Worm (Caenorhabditis elegans) whole organism, L1 larva: ENCODE measurements around the gene B0454.8.

Experiments used
- C34B4.2 ChIP-seq: sonication (generic microtip); optimal IDR thresholded peaks from 2 replicates; lab custom pipeline; 2017; ENCODE audit warnings: mild to moderate bottlenecking, missing genetic modification characterization, missing compliant biosample characterization
- aha-1 ChIP-seq: fragments of 150-350 bp; optimal IDR thresholded peaks from 2 replicates; lab custom pipeline; 2014; ENCODE audit warnings: missing biosample characterization, missing genetic modification characterization
- alr-1 ChIP-seq: fragments of 200-800 bp; sonication (Bioruptor generic); optimal IDR thresholded peaks from 2 replicates; lab custom pipeline; 2018; ENCODE audit warnings: borderline replicate concordance, mild to moderate bottlenecking, missing genetic modification characterization, missing compliant biosample characterization
- ama-1 ChIP-seq: fragments of 150-350 bp; optimal IDR thresholded peaks from 2 replicates; lab custom pipeline; 2014
- ceh-63 ChIP-seq: fragments of 200-800 bp; sonication (Bioruptor generic); optimal IDR thresholded peaks from 2 replicates; lab custom pipeline; 2018; ENCODE audit warnings: mild to moderate bottlenecking, missing genetic modification characterization, missing compliant biosample characterization
- ceh-8 ChIP-seq: fragments of 200-800 bp; sonication (Bioruptor generic); optimal IDR thresholded peaks from 2 replicates; lab custom pipeline; 2018; ENCODE audit warnings: mild to moderate bottlenecking, missing genetic modification characterization, moderate library complexity, missing compliant biosample characterization
- ceh-82 ChIP-seq, 3 experiments: fragments of 150-350 bp in 1 of 3; sonication (generic microtip) in 2 of 3; optimal IDR thresholded peaks; 2 replicates each; lab custom pipeline; 2014 to 2017; ENCODE audit warnings: missing biosample characterization in 3 of 3, missing genetic modification characterization in 3 of 3
- ceh-88 ChIP-seq: fragments of 200-800 bp; sonication (Bioruptor generic); IDR thresholded peaks from 2 replicates; pipeline ENCODE4 v1.3.6; 2022; ENCODE audit warnings: missing genetic modification characterization, missing compliant biosample characterization
- ceh-90 ChIP-seq: sonication (generic microtip); optimal IDR thresholded peaks from 2 replicates; lab custom pipeline; 2016; ENCODE audit warnings: missing genetic modification characterization, missing compliant biosample characterization
- dsc-1 ChIP-seq: sonication (generic microtip); optimal IDR thresholded peaks from 2 replicates; lab custom pipeline; 2016; ENCODE audit warnings: mild to moderate bottlenecking, missing genetic modification characterization, missing compliant biosample characterization
- efl-3 ChIP-seq: fragments of 200-800 bp; sonication (Bioruptor generic); optimal IDR thresholded peaks from 2 replicates; lab custom pipeline; 2018; ENCODE audit warnings: mild to moderate bottlenecking, missing genetic modification characterization, missing compliant biosample characterization
- egl-27 ChIP-seq, 2 experiments: fragments of 150-350 bp in 1 of 2; sonication (generic microtip); optimal IDR thresholded peaks; 3 replicates each; lab custom pipeline; 2017 to 2018; ENCODE audit warnings: missing biosample characterization in 2 of 2, missing genetic modification characterization in 2 of 2, missing genetic modification reagents in 2 of 2
- elt-2 ChIP-seq: sonication (generic microtip); optimal IDR thresholded peaks from 2 replicates; lab custom pipeline; 2016; ENCODE audit warnings: missing genetic modification characterization, mild to moderate bottlenecking, inconsistent platforms, missing compliant biosample characterization, missing genetic modification reagents
- ets-5 ChIP-seq: fragments of 200-800 bp; sonication (Bioruptor generic); IDR thresholded peaks from 2 replicates; pipeline ENCODE4 v1.3.6; 2022; ENCODE audit warnings: missing genetic modification characterization, missing compliant biosample characterization
- fkh-10 ChIP-seq: sonication (generic microtip); optimal IDR thresholded peaks from 2 replicates; lab custom pipeline; 2017; ENCODE audit warnings: missing biosample characterization, missing genetic modification reagents, missing genetic modification characterization
- fkh-4 ChIP-seq: sonication (generic microtip); optimal IDR thresholded peaks from 2 replicates; lab custom pipeline; 2016; ENCODE audit warnings: missing compliant biosample characterization, missing genetic modification characterization, borderline replicate concordance
- grh-1 ChIP-seq: fragments of 200-800 bp; sonication (Bioruptor generic); IDR thresholded peaks from 2 replicates; pipeline ENCODE4 v1.3.6; 2022; ENCODE audit warnings: missing genetic modification reagents, missing genetic modification characterization, missing compliant biosample characterization
- hlh-17 ChIP-seq: fragments of 200-800 bp; sonication (Bioruptor generic); optimal IDR thresholded peaks from 2 replicates; lab custom pipeline; 2018; ENCODE audit warnings: missing genetic modification characterization, mild to moderate bottlenecking, missing compliant biosample characterization, moderate library complexity, borderline replicate concordance
- hpl-2 ChIP-seq: fragments of 150-350 bp; optimal IDR thresholded peaks from 2 replicates; lab custom pipeline; 2014; ENCODE audit warnings: missing biosample characterization, missing genetic modification reagents, missing genetic modification characterization
- irx-1 ChIP-seq: sonication (generic microtip); optimal IDR thresholded peaks from 2 replicates; lab custom pipeline; 2016; ENCODE audit warnings: missing genetic modification characterization, missing compliant biosample characterization
- isw-1 ChIP-seq: fragments of 200-800 bp; sonication (Bioruptor generic); IDR thresholded peaks from 2 replicates; pipeline ENCODE4 v1.3.6; 2022; ENCODE audit warnings: missing genetic modification characterization, missing compliant biosample characterization
- lin-13 ChIP-seq: fragments of 150-350 bp; optimal IDR thresholded peaks from 2 replicates; lab custom pipeline; 2014; ENCODE audit warnings: missing biosample characterization, missing genetic modification reagents, missing genetic modification characterization
- lin-14 ChIP-seq: fragments of 200-800 bp; sonication (Bioruptor generic); optimal IDR thresholded peaks from 2 replicates; lab custom pipeline; 2018; ENCODE audit warnings: mild to moderate bottlenecking, missing genetic modification characterization, moderate library complexity, missing compliant biosample characterization
- lin-39 ChIP-seq: fragments of 150-350 bp; optimal IDR thresholded peaks from 2 replicates; lab custom pipeline; 2014; ENCODE audit warnings: missing biosample characterization, missing genetic modification reagents, missing genetic modification characterization
- lir-3 ChIP-seq: sonication (generic microtip); optimal IDR thresholded peaks from 2 replicates; lab custom pipeline; 2016; ENCODE audit warnings: mild to moderate bottlenecking, missing genetic modification characterization, moderate library complexity, missing compliant biosample characterization; ENCODE audit not compliant: poor library complexity
- mab-9 ChIP-seq: fragments of 200-800 bp; sonication (Bioruptor generic); IDR thresholded peaks from 2 replicates; pipeline ENCODE4 v1.3.6; 2022; ENCODE audit warnings: missing genetic modification reagents, missing genetic modification characterization, missing compliant biosample characterization
- nhr-11 ChIP-seq: fragments of 150-350 bp; optimal IDR thresholded peaks from 2 replicates; lab custom pipeline; 2014; ENCODE audit warnings: missing biosample characterization, missing genetic modification characterization
- nhr-12 ChIP-seq: sonication (generic microtip); optimal IDR thresholded peaks from 2 replicates; lab custom pipeline; 2017; ENCODE audit warnings: missing biosample characterization, missing genetic modification characterization
- nhr-19 ChIP-seq: fragments of 200-800 bp; sonication (Bioruptor generic); conservative IDR thresholded peaks from 2 replicates; pipeline ENCODE4 v1.3.6; 2022; ENCODE audit warnings: missing genetic modification characterization, missing compliant biosample characterization
- nhr-20 ChIP-seq: sonication (generic microtip); optimal IDR thresholded peaks from 2 replicates; lab custom pipeline; 2016; ENCODE audit warnings: mild to moderate bottlenecking, missing genetic modification characterization, missing compliant biosample characterization
- nhr-237 ChIP-seq: fragments of 150-350 bp; optimal IDR thresholded peaks from 2 replicates; lab custom pipeline; 2014; ENCODE audit warnings: missing biosample characterization, missing genetic modification characterization
- nhr-47 ChIP-seq: sonication (generic microtip); optimal IDR thresholded peaks from 2 replicates; lab custom pipeline; 2016; ENCODE audit warnings: mild to moderate bottlenecking, missing genetic modification characterization, moderate library complexity, missing compliant biosample characterization
- nhr-71 ChIP-seq: sonication (generic microtip); optimal IDR thresholded peaks from 2 replicates; lab custom pipeline; 2016; ENCODE audit warnings: mild to moderate bottlenecking, missing genetic modification characterization, moderate library complexity, missing compliant biosample characterization
- nhr-77 ChIP-seq: fragments of 150-350 bp; optimal IDR thresholded peaks from 2 replicates; lab custom pipeline; 2014; ENCODE audit warnings: missing biosample characterization, missing genetic modification characterization
- nhr-85 ChIP-seq: sonication (generic microtip); peaks from one replicate; lab custom pipeline; 2016; ENCODE audit warnings: missing genetic modification characterization, inconsistent platforms, missing compliant biosample characterization
- nhr-90 ChIP-seq: sonication (generic microtip); optimal IDR thresholded peaks from 2 replicates; lab custom pipeline; 2016; ENCODE audit warnings: mild to moderate bottlenecking, missing genetic modification characterization, missing compliant biosample characterization; ENCODE audit not compliant: poor library complexity
- pag-3 ChIP-seq: sonication (generic microtip); optimal IDR thresholded peaks from 2 replicates; lab custom pipeline; 2017; ENCODE audit warnings: missing genetic modification characterization, mild to moderate bottlenecking, missing compliant biosample characterization, antibody characterized with exemption, borderline replicate concordance; ENCODE audit not compliant: insufficient read depth
- pax-3 ChIP-seq: fragments of 200-800 bp; sonication (Bioruptor generic); optimal IDR thresholded peaks from 2 replicates; lab custom pipeline; 2018; ENCODE audit warnings: mild to moderate bottlenecking, missing genetic modification characterization, moderate library complexity, missing compliant biosample characterization
- skn-1 ChIP-seq: fragments of 150-350 bp; optimal IDR thresholded peaks from 2 replicates; lab custom pipeline; 2014; ENCODE audit warnings: missing biosample characterization, missing genetic modification characterization
- snu-23 ChIP-seq: sonication (generic microtip); optimal IDR thresholded peaks from 2 replicates; lab custom pipeline; 2016; ENCODE audit warnings: missing genetic modification characterization, missing compliant biosample characterization
- sox-4 ChIP-seq: sonication (generic microtip); optimal IDR thresholded peaks from 2 replicates; lab custom pipeline; 2016; ENCODE audit warnings: missing genetic modification characterization, missing compliant biosample characterization
- sptf-1 ChIP-seq: fragments of 150-350 bp; optimal IDR thresholded peaks from 2 replicates; lab custom pipeline; 2014; ENCODE audit warnings: missing biosample characterization, missing genetic modification characterization
- swsn-7 ChIP-seq: sonication (generic microtip); optimal IDR thresholded peaks from 2 replicates; lab custom pipeline; 2016; ENCODE audit warnings: missing genetic modification characterization, missing compliant biosample characterization
- tbx-2 ChIP-seq: sonication (generic microtip); optimal IDR thresholded peaks from 2 replicates; lab custom pipeline; 2016; ENCODE audit warnings: missing genetic modification characterization, missing compliant biosample characterization
- tlp-1 ChIP-seq: fragments of 150-350 bp; optimal IDR thresholded peaks from 2 replicates; lab custom pipeline; 2014; ENCODE audit warnings: missing biosample characterization, missing genetic modification characterization
- unc-130 ChIP-seq: fragments of 150-350 bp; optimal IDR thresholded peaks from 2 replicates; lab custom pipeline; 2017; ENCODE audit warnings: missing biosample characterization, missing genetic modification characterization, inconsistent platforms
- unc-30 ChIP-seq: sonication (generic microtip); optimal IDR thresholded peaks from 2 replicates; lab custom pipeline; 2017; ENCODE audit warnings: missing biosample characterization, missing genetic modification characterization
- unc-62 ChIP-seq: fragments of 150-350 bp; optimal IDR thresholded peaks from 2 replicates; lab custom pipeline; 2014; ENCODE audit warnings: missing biosample characterization, missing genetic modification reagents, missing genetic modification characterization
- xbp-1 ChIP-seq: sonication (generic microtip); optimal IDR thresholded peaks from 2 replicates; lab custom pipeline; 2016; ENCODE audit warnings: missing genetic modification characterization, missing compliant biosample characterization
- zag-1 ChIP-seq: fragments of 150-350 bp; optimal IDR thresholded peaks from 2 replicates; lab custom pipeline; 2014; ENCODE audit warnings: missing biosample characterization, missing genetic modification characterization
- ztf-4 ChIP-seq: fragments of 150-350 bp; optimal IDR thresholded peaks from 2 replicates; lab custom pipeline; 2014; ENCODE audit warnings: missing biosample characterization, missing genetic modification characterization

B0454.8 gene

ce11 chrII:3056266-3056872 lies 13.1 kb upstream of the B0454.8 start, which contains the start of gene lin-8:
TSS of gene lin-8 (plus strand) at chrII:3056822.
- TF ChIP-seq ceh-8 (GFP tag; lab: Kevin White, UChicago) (no peak), nhr-71 (tag; lab: Kevin White, UChicago) (no peak), fkh-4 (tag; lab: Kevin White, UChicago) (no peak), dsc-1 (no peak), ama-1 (no peak), nhr-77 (tag; lab: Kevin White, UChicago) (no peak), isw-1 (GFP tag; lab: Robert Waterston, UW) (no peak), lir-3 (no peak), lin-13 (GFP tag; lab: Kevin White, UChicago) (no peak), hlh-17 (GFP tag; lab: Kevin White, UChicago) (no peak), nhr-90 (tag; lab: Kevin White, UChicago) (no peak), efl-3 (no peak), ceh-88 (GFP tag; lab: Robert Waterston, UW) (no peak), nhr-20 (no peak), tlp-1 (tag; lab: Kevin White, UChicago) (no peak), unc-130 (tag; lab: Kevin White, UChicago) (no peak)
- TF ChIP-seq, all 84 proteins: peak for 0

ce11 chrII:3055531-3055930 lies 12.3 kb upstream of the B0454.8 start:
- TF ChIP-seq xbp-1: no peak
- no peak for TF ChIP-seq nhr-85 (tag; lab: Kevin White, UChicago)
- TF ChIP-seq nhr-11 (tag; lab: Kevin White, UChicago): no peak
- TF ChIP-seq unc-30 (tag; lab: Kevin White, UChicago): no peak
- TF ChIP-seq C34B4.2 (tag; lab: Kevin White, UChicago): no peak
- TF ChIP-seq unc-62 (GFP tag; lab: Kevin White, UChicago): no peak
- TF ChIP-seq hlh-17 (GFP tag; lab: Kevin White, UChicago): no peak
- TF ChIP-seq ets-5 (GFP tag; lab: Robert Waterston, UW): no peak
- no peak for TF ChIP-seq swsn-7 (tag; lab: Kevin White, UChicago)
- peak; percentile 20 for TF ChIP-seq snu-23 (GFP tag; lab: Kevin White, UChicago)
- TF ChIP-seq alr-1 (tag; lab: Kevin White, UChicago): no peak
- no peak for TF ChIP-seq egl-27 (tag; optimal IDR thresholded peaks at IDR 0.05; lab: Kevin White, UChicago)
- no peak for TF ChIP-seq nhr-19
- TF ChIP-seq lin-14 (GFP tag; lab: Kevin White, UChicago): peak; percentile 73
- no peak for TF ChIP-seq mab-9 (GFP tag; lab: Robert Waterston, UW)
- no peak for TF ChIP-seq nhr-12
- TF ChIP-seq nhr-77 (tag; lab: Kevin White, UChicago): no peak
- no peak for TF ChIP-seq pag-3 (tag; lab: Kevin White, UChicago)
- TF ChIP-seq ztf-4 (tag; lab: Kevin White, UChicago): no peak
- no peak for TF ChIP-seq lin-39
- TF ChIP-seq ceh-90 (tag; lab: Kevin White, UChicago): no peak
- no peak for TF ChIP-seq irx-1 (tag; lab: Kevin White, UChicago)
- TF ChIP-seq ceh-82 (tag; optimal IDR thresholded peaks at IDR 0.05; lab: Kevin White, UChicago): peak in 1 of 3 experiments; percentile 49
- no peak for TF ChIP-seq lin-13 (GFP tag; lab: Kevin White, UChicago)
- TF ChIP-seq skn-1: peak; percentile 17
- no peak for TF ChIP-seq zag-1 (tag; lab: Kevin White, UChicago)
- no peak for TF ChIP-seq grh-1
- no peak for TF ChIP-seq tbx-2 (tag; lab: Kevin White, UChicago)
- no peak for TF ChIP-seq hpl-2 (GFP tag; lab: Kevin White, UChicago)
- no peak for TF ChIP-seq nhr-237 (tag; lab: Kevin White, UChicago)
- no peak for TF ChIP-seq fkh-10 (GFP tag; lab: Kevin White, UChicago)
- no peak for TF ChIP-seq sptf-1 (tag; lab: Kevin White, UChicago)
- peak; percentile 27 for TF ChIP-seq nhr-47 (tag; lab: Kevin White, UChicago)
- TF ChIP-seq sox-4: no peak
- TF ChIP-seq fkh-4 (tag; lab: Kevin White, UChicago): no peak
- no peak for TF ChIP-seq ceh-63 (GFP tag; lab: Kevin White, UChicago)
- no peak for TF ChIP-seq aha-1
- TF ChIP-seq pax-3 (tag; lab: Kevin White, UChicago): no peak
- TF ChIP-seq nhr-71 (tag; lab: Kevin White, UChicago): no peak
- TF ChIP-seq elt-2 (tag; lab: Kevin White, UChicago): no peak
